Worm (Caenorhabditis elegans) whole organism, young adult: ENCODE results near the gene C03B1.5.
A peak's percentile ranks its signal among the peaks of the same experiment; 100 is the strongest.

ENCODE experiments used
- B0336.3 ChIP-seq: fragments of 200-800 bp; sonication (Bioruptor generic); IDR thresholded peaks from 2 replicates; pipeline ENCODE4 v1.3.6; 2022; ENCODE audit warnings: missing genetic modification characterization, missing compliant biosample characterization
- C06A6.2 ChIP-seq: fragments of 200-800 bp; sonication (Bioruptor generic); conservative IDR thresholded peaks from 2 replicates; pipeline ENCODE4 v1.3.6; 2022; ENCODE audit warnings: missing genetic modification characterization, missing compliant biosample characterization
- F37B4.10 ChIP-seq: fragments of 200-800 bp; sonication (Bioruptor generic); IDR thresholded peaks from 2 replicates; pipeline ENCODE4 v1.3.6; 2022; ENCODE audit warnings: missing genetic modification characterization, missing compliant biosample characterization
- F49E8.2 ChIP-seq: sonication (generic microtip); optimal IDR thresholded peaks from 3 replicates; lab custom pipeline; 2017; ENCODE audit warnings: missing genetic modification characterization, mild to moderate bottlenecking, missing compliant biosample characterization, antibody characterized with exemption, moderate library complexity; ENCODE audit not compliant: insufficient read depth
- K11D2.4 ChIP-seq: fragments of 200-800 bp; sonication (Bioruptor generic); IDR thresholded peaks from 2 replicates; pipeline ENCODE4 v1.3.6; 2022; ENCODE audit warnings: missing genetic modification reagents, missing genetic modification characterization, missing compliant biosample characterization
- K12H6.12 ChIP-seq: fragments of 200-800 bp; sonication (Bioruptor generic); optimal IDR thresholded peaks from 2 replicates; lab custom pipeline; 2018; ENCODE audit warnings: mild to moderate bottlenecking, missing genetic modification characterization, missing compliant biosample characterization
- T07F8.4 ChIP-seq: sonication (generic microtip); optimal IDR thresholded peaks from 2 replicates; lab custom pipeline; 2016; ENCODE audit warnings: mild to moderate bottlenecking, missing genetic modification characterization, moderate library complexity, missing compliant biosample characterization
- Y53G8AR.9 ChIP-seq: fragments of 200-800 bp; sonication (Bioruptor generic); conservative IDR thresholded peaks from 2 replicates; pipeline ENCODE4 v1.3.6; 2022; ENCODE audit warnings: missing genetic modification reagents, missing genetic modification characterization, missing compliant biosample characterization
- aptf-3 ChIP-seq: fragments of 200-800 bp; sonication (Bioruptor generic); IDR thresholded peaks from 2 replicates; pipeline ENCODE4 v1.3.6; 2022; ENCODE audit warnings: missing genetic modification characterization, missing compliant biosample characterization
- atf-7 ChIP-seq: sonication (generic microtip); optimal IDR thresholded peaks from 2 replicates; lab custom pipeline; 2017; ENCODE audit warnings: mild to moderate bottlenecking, missing genetic modification characterization, missing compliant biosample characterization
- attf-3 ChIP-seq: fragments of 200-800 bp; sonication (Bioruptor generic); conservative IDR thresholded peaks from 2 replicates; pipeline ENCODE4 v1.3.6; 2022; ENCODE audit warnings: missing genetic modification reagents, missing genetic modification characterization, missing compliant biosample characterization
- ccch-3 ChIP-seq: fragments of 200-800 bp; sonication (Bioruptor generic); optimal IDR thresholded peaks from 2 replicates; lab custom pipeline; 2018; ENCODE audit warnings: mild to moderate bottlenecking, missing genetic modification characterization, missing compliant biosample characterization
- ceh-79 ChIP-seq: sonication (generic microtip); optimal IDR thresholded peaks from 2 replicates; lab custom pipeline; 2017; ENCODE audit warnings: mild to moderate bottlenecking, missing genetic modification characterization, missing compliant biosample characterization
- ceh-91 ChIP-seq: fragments of 200-800 bp; sonication (Bioruptor generic); IDR thresholded peaks from 2 replicates; pipeline ENCODE4 v1.3.6; 2022; ENCODE audit warnings: missing genetic modification reagents, missing genetic modification characterization, missing compliant biosample characterization
- chd-7 ChIP-seq: sonication (generic microtip); optimal IDR thresholded peaks from 2 replicates; lab custom pipeline; 2016; ENCODE audit warnings: mild to moderate bottlenecking, missing genetic modification characterization, moderate library complexity, missing compliant biosample characterization
- die-1 ChIP-seq: sonication (generic microtip); optimal IDR thresholded peaks from 2 replicates; lab custom pipeline; 2016; ENCODE audit warnings: missing genotype, mild to moderate bottlenecking, missing genetic modification characterization, missing compliant biosample characterization
- efl-1 ChIP-seq: fragments of 150-350 bp; optimal IDR thresholded peaks from 2 replicates; lab custom pipeline; 2014; ENCODE audit warnings: missing biosample characterization, missing genetic modification reagents, missing genetic modification characterization
- egl-44 ChIP-seq: fragments of 200-800 bp; sonication (Bioruptor generic); IDR thresholded peaks from 2 replicates; pipeline ENCODE4 v1.3.6; 2022; ENCODE audit warnings: missing genetic modification reagents, missing genetic modification characterization, missing compliant biosample characterization
- egrh-3 ChIP-seq: fragments of 200-800 bp; sonication (Bioruptor generic); IDR thresholded peaks from 2 replicates; pipeline ENCODE4 v1.3.6; 2022; ENCODE audit warnings: missing genetic modification reagents, missing genetic modification characterization, missing compliant biosample characterization
- ets-4 ChIP-seq: fragments of 200-800 bp; sonication (Bioruptor generic); optimal IDR thresholded peaks from 2 replicates; lab custom pipeline; 2018; ENCODE audit warnings: mild to moderate bottlenecking, missing genetic modification characterization, missing compliant biosample characterization
- fkh-3 ChIP-seq: sonication (generic microtip); optimal IDR thresholded peaks from 2 replicates; lab custom pipeline; 2016; ENCODE audit warnings: mild to moderate bottlenecking, missing genetic modification characterization, missing compliant biosample characterization
- hlh-26 ChIP-seq: fragments of 200-800 bp; sonication (Bioruptor generic); conservative IDR thresholded peaks from 2 replicates; pipeline ENCODE4 v1.3.6; 2022; ENCODE audit warnings: missing genetic modification reagents, missing genetic modification characterization, missing compliant biosample characterization
- hmg-1.2 ChIP-seq: fragments of 200-800 bp; sonication (Bioruptor generic); IDR thresholded peaks from 2 replicates; pipeline ENCODE4 v1.3.6; 2022; ENCODE audit warnings: missing genetic modification reagents, missing genetic modification characterization, missing compliant biosample characterization
- let-607 ChIP-seq, 2 experiments: fragments of 200-800 bp in 1 of 2; sonication (Bioruptor generic) in 1 of 2; sonication (generic microtip) in 1 of 2; optimal IDR thresholded peaks; 2 replicates each; lab custom pipeline; 2016 to 2018; ENCODE audit warnings: mild to moderate bottlenecking in 2 of 2, missing compliant biosample characterization in 2 of 2, missing genetic modification characterization in 2 of 2, moderate library complexity in 2 of 2, missing genotype in 1 of 2
- lin-26 ChIP-seq: fragments of 200-800 bp; sonication (Bioruptor generic); IDR thresholded peaks from 2 replicates; pipeline ENCODE4 v1.3.6; 2022; ENCODE audit warnings: missing genetic modification reagents, missing genetic modification characterization, missing compliant biosample characterization
- lin-40 ChIP-seq: sonication (generic microtip); optimal IDR thresholded peaks from 2 replicates; lab custom pipeline; 2016; ENCODE audit warnings: missing genetic modification characterization, mild to moderate bottlenecking, missing compliant biosample characterization, missing genotype, missing genetic modification reagents
- lir-1 ChIP-seq: fragments of 200-800 bp; sonication (Bioruptor generic); conservative IDR thresholded peaks from 2 replicates; pipeline ENCODE4 v1.3.6; 2022; ENCODE audit warnings: missing genetic modification reagents, missing genetic modification characterization, missing compliant biosample characterization
- mcd-1 ChIP-seq: fragments of 200-800 bp; sonication (Bioruptor generic); IDR thresholded peaks from 2 replicates; pipeline ENCODE4 v1.3.6; 2022; ENCODE audit warnings: missing genetic modification reagents, missing genetic modification characterization, missing compliant biosample characterization
- nfya-1 ChIP-seq: sonication (generic microtip); optimal IDR thresholded peaks from 2 replicates; lab custom pipeline; 2017; ENCODE audit warnings: antibody characterized with exemption, missing compliant biosample characterization, missing genetic modification characterization, borderline replicate concordance; ENCODE audit not compliant: insufficient read depth
- nfyb-1 ChIP-seq: fragments of 200-800 bp; sonication (Bioruptor generic); IDR thresholded peaks from 2 replicates; pipeline ENCODE4 v1.3.6; 2022; ENCODE audit warnings: missing genetic modification reagents, missing genetic modification characterization, missing compliant biosample characterization
- nhr-27 ChIP-seq: fragments of 200-800 bp; sonication (Bioruptor generic); optimal IDR thresholded peaks from 2 replicates; lab custom pipeline; 2018; ENCODE audit warnings: mild to moderate bottlenecking, missing genetic modification characterization, moderate library complexity, missing compliant biosample characterization
- nhr-80 ChIP-seq: sonication (generic microtip); optimal IDR thresholded peaks from 2 replicates; lab custom pipeline; 2016; ENCODE audit warnings: missing genetic modification characterization, missing compliant biosample characterization
- nhr-90 ChIP-seq: sonication (generic microtip); optimal IDR thresholded peaks from 2 replicates; lab custom pipeline; 2016; ENCODE audit warnings: missing genotype, mild to moderate bottlenecking, missing genetic modification characterization, missing compliant biosample characterization
- pha-4 ChIP-seq: fragments of 150-350 bp; sonication (generic microtip); optimal IDR thresholded peaks from 2 replicates; lab custom pipeline; 2014; ENCODE audit warnings: missing biosample characterization, missing genetic modification reagents, missing genetic modification characterization
- snpc-1.3 ChIP-seq: sonication (generic microtip); optimal IDR thresholded peaks from 2 replicates; lab custom pipeline; 2017; ENCODE audit warnings: missing genetic modification characterization, mild to moderate bottlenecking, missing compliant biosample characterization, antibody characterized with exemption, moderate library complexity, missing genotype, missing genetic modification reagents; ENCODE audit not compliant: insufficient read depth
- zfh-2 ChIP-seq: fragments of 200-800 bp; sonication (Bioruptor generic); conservative IDR thresholded peaks from 2 replicates; pipeline ENCODE4 v1.3.6; 2022; ENCODE audit warnings: missing genetic modification reagents, missing genetic modification characterization, missing compliant biosample characterization
- ztf-18 ChIP-seq: sonication (generic microtip); optimal IDR thresholded peaks from 2 replicates; lab custom pipeline; 2016; ENCODE audit warnings: missing genotype, mild to moderate bottlenecking, missing genetic modification characterization, missing compliant biosample characterization
- ztf-22 ChIP-seq: fragments of 200-800 bp; sonication (Bioruptor generic); optimal IDR thresholded peaks from 2 replicates; lab custom pipeline; 2018; ENCODE audit warnings: mild to moderate bottlenecking, missing genetic modification characterization, moderate library complexity, missing compliant biosample characterization
- ztf-26 ChIP-seq: sonication (generic microtip); optimal IDR thresholded peaks from 2 replicates; lab custom pipeline; 2017; ENCODE audit warnings: missing genetic modification characterization, missing compliant biosample characterization
- ztf-3 ChIP-seq: fragments of 200-800 bp; sonication (Bioruptor generic); optimal IDR thresholded peaks from 2 replicates; lab custom pipeline; 2018; ENCODE audit warnings: mild to moderate bottlenecking, missing genetic modification characterization, missing compliant biosample characterization

C03B1.5 gene

ce11 chrX:6334602-6335001, 20.8 kb upstream of the C03B1.5 start:
- TF ChIP-seq nhr-27, result no peak
- TF ChIP-seq ceh-79, result peak; percentile 16
- peak; percentile 58; the same call in 1 of the 2 replicates for TF ChIP-seq egrh-3 (GFP tag; lab: Robert Waterston, UW)
- no peak for TF ChIP-seq efl-1
- TF ChIP-seq lin-26 (GFP tag; lab: Robert Waterston, UW), result 0 out of 2 replicates have a peak, but pooled peaks have one; percentile 20
- peak; percentile 78 for TF ChIP-seq zfh-2 (GFP tag; lab: Robert Waterston, UW)
- TF ChIP-seq B0336.3, result peak; percentile 29; the same call in 1 of the 2 replicates

- TF ChIP-seq egl-44 (GFP tag; lab: Robert Waterston, UW) (no peak), T07F8.4 (no peak), C06A6.2 (GFP tag; lab: Robert Waterston, UW) (no peak), chd-7 (tag; lab: Kevin White, UChicago) (no peak), F49E8.2 (no peak), nfya-1 (no peak), die-1 (tag; lab: Kevin White, UChicago) (no peak), fkh-3 (tag; lab: Kevin White, UChicago) (no peak)
Measured at ce11 chrX:6337338-6337737, 18.0 kb upstream of the C03B1.5 start.

- TF ChIP-seq mcd-1 (GFP tag; lab: Robert Waterston, UW) (no peak), nhr-80 (tag; lab: Kevin White, UChicago) (no peak), attf-3 (GFP tag; lab: Robert Waterston, UW) (no peak), nhr-90 (tag; lab: Kevin White, UChicago) (no peak), ztf-3 (GFP tag; lab: Kevin White, UChicago) (no peak), F37B4.10 (GFP tag; lab: Robert Waterston, UW) (no peak), K11D2.4 (no peak), efl-1 (no peak), ztf-22 (GFP tag; lab: Kevin White, UChicago) (no peak), ccch-3 (GFP tag; lab: Kevin White, UChicago) (no peak), aptf-3 (GFP tag; lab: Robert Waterston, UW) (no peak), ztf-26 (tag; lab: Kevin White, UChicago) (no peak)
Measured at ce11 chrX:6337951-6338350, 17.4 kb upstream of the C03B1.5 start, which contains the start of gene C03B1.13. Gene C03B1.13, minus strand, starts transcription at chrX:6338051.

- no peak for TF ChIP-seq egl-44 (GFP tag; lab: Robert Waterston, UW)
- TF ChIP-seq nhr-90 (tag; lab: Kevin White, UChicago), result peak; percentile 16
- TF ChIP-seq ceh-91 (GFP tag; lab: Robert Waterston, UW), result no peak
- no peak for TF ChIP-seq K12H6.12
- TF ChIP-seq hlh-26 (GFP tag; lab: Robert Waterston, UW), result no peak
- no peak for TF ChIP-seq lin-40 (tag; lab: Kevin White, UChicago)
- no peak for TF ChIP-seq lir-1 (GFP tag; lab: Robert Waterston, UW)
- TF ChIP-seq atf-7, result peak; percentile 3
- TF ChIP-seq snpc-1.3 (tag; lab: Kevin White, UChicago), result no peak
- TF ChIP-seq hmg-1.2 (GFP tag; lab: Robert Waterston, UW), result no peak
- peak; percentile 42; the same call in 1 of the 2 replicates for TF ChIP-seq nfyb-1 (GFP tag; lab: Robert Waterston, UW)
- peak in 1 of 2 experiments; percentile 9 for TF ChIP-seq let-607 (tag; optimal IDR thresholded peaks at IDR 0.05; lab: Kevin White, UChicago)
- no peak for TF ChIP-seq Y53G8AR.9 (GFP tag; lab: Robert Waterston, UW)
- TF ChIP-seq ets-4 (GFP tag; lab: Kevin White, UChicago), result no peak
- TF ChIP-seq nhr-80 (tag; lab: Kevin White, UChicago), result peak; percentile 93
- TF ChIP-seq ztf-22 (GFP tag; lab: Kevin White, UChicago), result peak; percentile 38
- TF ChIP-seq pha-4, result peak; percentile 2
- TF ChIP-seq ztf-18, result no peak
Measured at ce11 chrX:6338446-6338845, 16.9 kb upstream of the C03B1.5 start.
